Worm (Caenorhabditis elegans): ENCODE results near the gene Y54G2A.15.
"Not testable (repeated sequence)": the region's sequence is repeated elsewhere in the genome, so short reads cannot be mapped to it uniquely, and the experiment has no call there.

Y54G2A.15 gene

ce11 chrIV:2803652-2804051 lies 40.1 kb downstream of the Y54G2A.15 start, which contains the start of gene Y54G2A.32:
TSS of gene Y54G2A.32 (plus strand) at chrIV:2803952.
- TF ChIP-seq snpc-4 (tag; optimal IDR thresholded peaks at IDR 0.05) (no peak), nhr-19 (GFP tag; conservative IDR thresholded peaks at IDR 0.05) (no peak)

- TF ChIP-seq egl-27 (tag; optimal IDR thresholded peaks at IDR 0.05) (no peak), ama-1 (optimal IDR thresholded peaks at IDR 0.05) (no peak), efl-1 (optimal IDR thresholded peaks at IDR 0.05) (no peak), efl-1 (GFP tag; optimal IDR thresholded peaks at IDR 0.05 in 1 of 2) (peak in 1 of 2 experiments; percentile 85), nhr-20 (tag; optimal IDR thresholded peaks at IDR 0.05) (no peak)
These were observed 41.6 kb downstream of the Y54G2A.15 start for ce11 chrIV:2802193-2802592.

ce11 chrIV:2801558-2801957 lies 42.2 kb downstream of the Y54G2A.15 start, which contains the start of gene Y54G2A.44:
TSS of gene Y54G2A.44 (plus strand) at chrIV:2801858.
- TF ChIP-seq sup-37 (GFP tag; optimal IDR thresholded peaks at IDR 0.05); nhr-237 (tag; optimal IDR thresholded peaks at IDR 0.05); vab-15 (tag; optimal IDR thresholded peaks at IDR 0.05): not testable (repeated sequence)

- TF ChIP-seq irx-1 (tag; optimal IDR thresholded peaks at IDR 0.05) (no peak), unc-86 (tag; optimal IDR thresholded peaks at IDR 0.05) (no peak), lin-35 (GFP tag; optimal IDR thresholded peaks at IDR 0.05) (no peak), vab-15 (tag; optimal IDR thresholded peaks at IDR 0.05) (no peak), xbp-1 (tag; optimal IDR thresholded peaks at IDR 0.05) (no peak), mep-1 (tag; optimal IDR thresholded peaks at IDR 0.05) (no peak), egl-27 (tag; optimal IDR thresholded peaks at IDR 0.05) (no peak), zag-1 (tag; optimal IDR thresholded peaks at IDR 0.05) (no peak), lin-14 (GFP tag; optimal IDR thresholded peaks at IDR 0.05) (no peak), rnt-1 (tag; optimal IDR thresholded peaks at IDR 0.05) (peak; percentile 9), ama-1 (optimal IDR thresholded peaks at IDR 0.05) (no peak), nhr-71 (tag; optimal IDR thresholded peaks at IDR 0.05) (peak; percentile 6), nhr-76 (tag; optimal IDR thresholded peaks at IDR 0.05) (no peak), ets-5 (GFP tag; IDR thresholded peaks at IDR 0.05) (no peak), nhr-12 (tag; optimal IDR thresholded peaks at IDR 0.05) (no peak), efl-1 (optimal IDR thresholded peaks at IDR 0.05) (peak in 1 of 2 experiments; percentile 48), efl-1 (GFP tag; optimal IDR thresholded peaks at IDR 0.05 in 1 of 2) (peak in 1 of 2 experiments; percentile 3), hpl-2 (GFP tag; optimal IDR thresholded peaks at IDR 0.05) (peak; percentile 4), ces-1 (GFP tag; optimal IDR thresholded peaks at IDR 0.05) (no peak), jun-1 (tag; optimal IDR thresholded peaks at IDR 0.05) (no peak), Y116A8C.19 (tag; optimal IDR thresholded peaks at IDR 0.05; ENCODE audit: borderline replicate concordance) (no peak), aly-2 (tag; optimal IDR thresholded peaks at IDR 0.05) (no peak), egl-13 (tag; optimal IDR thresholded peaks at IDR 0.05) (no peak), fkh-4 (tag; optimal IDR thresholded peaks at IDR 0.05; ENCODE audit: borderline replicate concordance) (no peak)
These were observed 42.8 kb downstream of the Y54G2A.15 start for ce11 chrIV:2801004-2801403.

ce11 chrIV:2799890-2800289 lies 43.9 kb downstream of the Y54G2A.15 start:
- TF ChIP-seq mdl-1 (tag; optimal IDR thresholded peaks at IDR 0.05) (no peak), efl-1 (optimal IDR thresholded peaks at IDR 0.05) (no peak), efl-1 (GFP tag; optimal IDR thresholded peaks at IDR 0.05 in 1 of 2) (peak in 1 of 2 experiments; percentile 41), tlp-1 (tag; optimal IDR thresholded peaks at IDR 0.05) (no peak)

- TF ChIP-seq ama-1 (optimal IDR thresholded peaks at IDR 0.05), result no peak
- TF ChIP-seq ceh-63 (GFP tag; optimal IDR thresholded peaks at IDR 0.05), result no peak
- no peak for TF ChIP-seq alr-1 (tag; optimal IDR thresholded peaks at IDR 0.05; ENCODE audit: borderline replicate concordance)
- TF ChIP-seq snu-23 (GFP tag; optimal IDR thresholded peaks at IDR 0.05), result peak; percentile 4
- no peak for TF ChIP-seq zag-1 (tag; optimal IDR thresholded peaks at IDR 0.05)
- no peak for TF ChIP-seq nhr-76 (tag; optimal IDR thresholded peaks at IDR 0.05)
- TF ChIP-seq dsc-1 (tag; optimal IDR thresholded peaks at IDR 0.05), result no peak
These were observed 44.4 kb downstream of the Y54G2A.15 start, which contains the start of gene Y54G2A.10 for ce11 chrIV:2799389-2799788. TSS of gene Y54G2A.10 (plus strand) at chrIV:2799689.
